Worm (Caenorhabditis elegans) whole organism, young adult: ENCODE measurements around the gene C06A12.8.

Source experiments
- B0035.1 ChIP-seq: sonication (generic microtip); optimal IDR thresholded peaks from 2 replicates; lab custom pipeline; 2016; ENCODE audit warnings: missing genetic modification characterization, mild to moderate bottlenecking, missing compliant biosample characterization, missing genotype, missing genetic modification reagents
- D2030.7 ChIP-seq: fragments of 200-800 bp; sonication (Bioruptor generic); IDR thresholded peaks from 2 replicates; pipeline ENCODE4 v1.3.6; 2022; ENCODE audit warnings: missing genetic modification reagents, missing genetic modification characterization, missing compliant biosample characterization
- F22D6.2 ChIP-seq: sonication (generic microtip); optimal IDR thresholded peaks from 2 replicates; lab custom pipeline; 2016; ENCODE audit warnings: mild to moderate bottlenecking, missing genetic modification characterization, missing compliant biosample characterization
- F33H1.4 ChIP-seq: fragments of 200-800 bp; sonication (Bioruptor generic); IDR thresholded peaks from 2 replicates; pipeline ENCODE4 v1.3.6; 2022; ENCODE audit warnings: missing genetic modification reagents, missing genetic modification characterization, missing compliant biosample characterization
- F37B4.10 ChIP-seq: fragments of 200-800 bp; sonication (Bioruptor generic); IDR thresholded peaks from 2 replicates; pipeline ENCODE4 v1.3.6; 2022; ENCODE audit warnings: missing genetic modification characterization, missing compliant biosample characterization
- F55B11.4 ChIP-seq: sonication (generic microtip); optimal IDR thresholded peaks from 2 replicates; lab custom pipeline; 2016; ENCODE audit warnings: missing compliant biosample characterization, missing genetic modification characterization, borderline replicate concordance; ENCODE audit not compliant: insufficient read depth
- Y53G8AR.9 ChIP-seq: fragments of 200-800 bp; sonication (Bioruptor generic); conservative IDR thresholded peaks from 2 replicates; pipeline ENCODE4 v1.3.6; 2022; ENCODE audit warnings: missing genetic modification reagents, missing genetic modification characterization, missing compliant biosample characterization
- Y56A3A.18 ChIP-seq: fragments of 200-800 bp; sonication (Bioruptor generic); IDR thresholded peaks from 2 replicates; pipeline ENCODE4 v1.3.6; 2022; ENCODE audit warnings: missing genetic modification reagents, missing genetic modification characterization, missing compliant biosample characterization
- ZK185.1 ChIP-seq: sonication (generic microtip); optimal IDR thresholded peaks from 2 replicates; lab custom pipeline; 2016; ENCODE audit warnings: mild to moderate bottlenecking, missing genetic modification characterization, missing compliant biosample characterization; ENCODE audit not compliant: poor library complexity, severe bottlenecking
- ama-1 ChIP-seq, 3 experiments: fragments of 150-350 bp in 1 of 3; sonication (generic microtip) in 2 of 3; optimal IDR thresholded peaks; 2 replicates each; lab custom pipeline; 2014 to 2018; ENCODE audit warnings: missing biosample characterization in 2 of 3, missing genetic modification characterization in 2 of 3, missing genetic modification reagents in 2 of 3
- attf-5 ChIP-seq: fragments of 200-800 bp; sonication (Bioruptor generic); optimal IDR thresholded peaks from 2 replicates; lab custom pipeline; 2018; ENCODE audit warnings: mild to moderate bottlenecking, missing genetic modification characterization, missing compliant biosample characterization
- cebp-1 ChIP-seq, 2 experiments: fragments of 200-800 bp in 1 of 2; sonication (Bioruptor generic) in 1 of 2; sonication (generic microtip) in 1 of 2; IDR thresholded peaks in 1 of 2; optimal IDR thresholded peaks in 1 of 2; 2 replicates each; pipeline versions ENCODE4 v1.3.6 to Lab custom; 2017 to 2022; ENCODE audit warnings: missing compliant biosample characterization in 2 of 2, missing genetic modification characterization in 2 of 2, mild to moderate bottlenecking in 1 of 2, missing genetic modification reagents in 1 of 2, moderate library complexity in 1 of 2
- ceh-27 ChIP-seq: fragments of 200-800 bp; sonication (Bioruptor generic); optimal IDR thresholded peaks from 2 replicates; lab custom pipeline; 2018; ENCODE audit warnings: mild to moderate bottlenecking, missing genetic modification characterization, moderate library complexity, missing compliant biosample characterization
- fkh-3 ChIP-seq: sonication (generic microtip); optimal IDR thresholded peaks from 2 replicates; lab custom pipeline; 2016; ENCODE audit warnings: mild to moderate bottlenecking, missing genetic modification characterization, missing compliant biosample characterization
- gei-17 ChIP-seq: fragments of 200-800 bp; sonication (Bioruptor generic); optimal IDR thresholded peaks from 2 replicates; lab custom pipeline; 2018; ENCODE audit warnings: mild to moderate bottlenecking, missing genetic modification characterization, missing compliant biosample characterization
- lsy-27 ChIP-seq: sonication (generic microtip); optimal IDR thresholded peaks from 2 replicates; lab custom pipeline; 2017; ENCODE audit warnings: missing genetic modification characterization, mild to moderate bottlenecking, missing compliant biosample characterization, antibody characterized with exemption, missing genotype, borderline replicate concordance; ENCODE audit not compliant: insufficient read depth
- madf-6 ChIP-seq: fragments of 200-800 bp; sonication (Bioruptor generic); IDR thresholded peaks from 2 replicates; pipeline ENCODE4 v1.3.6; 2022; ENCODE audit warnings: missing genetic modification reagents, missing genetic modification characterization, missing compliant biosample characterization
- nfya-1 ChIP-seq: sonication (generic microtip); optimal IDR thresholded peaks from 2 replicates; lab custom pipeline; 2017; ENCODE audit warnings: antibody characterized with exemption, missing compliant biosample characterization, missing genetic modification characterization, borderline replicate concordance; ENCODE audit not compliant: insufficient read depth
- nfyb-1 ChIP-seq: fragments of 200-800 bp; sonication (Bioruptor generic); IDR thresholded peaks from 2 replicates; pipeline ENCODE4 v1.3.6; 2022; ENCODE audit warnings: missing genetic modification reagents, missing genetic modification characterization, missing compliant biosample characterization
- nhr-120 ChIP-seq: fragments of 200-800 bp; sonication (Bioruptor generic); IDR thresholded peaks from 2 replicates; pipeline ENCODE4 v1.3.6; 2022; ENCODE audit warnings: missing genetic modification characterization, missing compliant biosample characterization
- nhr-27 ChIP-seq: fragments of 200-800 bp; sonication (Bioruptor generic); optimal IDR thresholded peaks from 2 replicates; lab custom pipeline; 2018; ENCODE audit warnings: mild to moderate bottlenecking, missing genetic modification characterization, moderate library complexity, missing compliant biosample characterization
- nhr-80 ChIP-seq: sonication (generic microtip); optimal IDR thresholded peaks from 2 replicates; lab custom pipeline; 2016; ENCODE audit warnings: missing genetic modification characterization, missing compliant biosample characterization
- sea-2 ChIP-seq: fragments of 200-800 bp; sonication (Bioruptor generic); IDR thresholded peaks from 2 replicates; pipeline ENCODE4 v1.3.6; 2022; ENCODE audit warnings: missing genetic modification characterization, missing compliant biosample characterization
- snpc-4 ChIP-seq, 5 experiments: fragments of 150-350 bp in 1 of 5; sonication (generic microtip) in 4 of 5; optimal IDR thresholded peaks; 2 replicates each; lab custom pipeline; 2014 to 2018; ENCODE audit warnings: missing genetic modification characterization in 5 of 5, missing biosample characterization in 3 of 5, antibody characterized with exemption in 2 of 5, mild to moderate bottlenecking in 2 of 5, missing compliant biosample characterization in 2 of 5, missing genotype in 2 of 5, moderate library complexity in 2 of 5, missing genetic modification reagents in 1 of 5
- somi-1 ChIP-seq: fragments of 200-800 bp; sonication (Bioruptor generic); optimal IDR thresholded peaks from 2 replicates; lab custom pipeline; 2018; ENCODE audit warnings: mild to moderate bottlenecking, missing genetic modification characterization, missing compliant biosample characterization
- sptf-2 ChIP-seq: fragments of 200-800 bp; sonication (Bioruptor generic); optimal IDR thresholded peaks from 2 replicates; lab custom pipeline; 2018; ENCODE audit warnings: mild to moderate bottlenecking, missing genetic modification characterization, missing compliant biosample characterization
- unc-62 ChIP-seq: fragments of 150-350 bp; optimal IDR thresholded peaks from 2 replicates; lab custom pipeline; 2014; ENCODE audit warnings: missing biosample characterization, missing genetic modification reagents, missing genetic modification characterization
- ztf-18 ChIP-seq: sonication (generic microtip); optimal IDR thresholded peaks from 2 replicates; lab custom pipeline; 2016; ENCODE audit warnings: missing genotype, mild to moderate bottlenecking, missing genetic modification characterization, missing compliant biosample characterization
- ztf-22 ChIP-seq: fragments of 200-800 bp; sonication (Bioruptor generic); optimal IDR thresholded peaks from 2 replicates; lab custom pipeline; 2018; ENCODE audit warnings: mild to moderate bottlenecking, missing genetic modification characterization, moderate library complexity, missing compliant biosample characterization

C06A12.8 gene

ce11 chrIV:17465886-17466285 lies 28.7 kb downstream of the C06A12.8 start, which contains the start of gene F11E6.6:
TSS of gene F11E6.6 (minus strand) at chrIV:17465986.
- peak; percentile 23 for TF ChIP-seq nhr-80 (tag; lab: Kevin White, UChicago)
- no peak for TF ChIP-seq nfya-1
- no peak for TF ChIP-seq cebp-1 (GFP tag; IDR thresholded peaks at IDR 0.05; lab: Robert Waterston, UW)
- TF ChIP-seq cebp-1 (tag; optimal IDR thresholded peaks at IDR 0.05; lab: Kevin White, UChicago): peak; percentile 40

ce11 chrIV:17467325-17467724 lies 30.2 kb downstream of the C06A12.8 start, which contains the start of gene elo-2:
TSS of gene elo-2 (minus strand) at chrIV:17467408.
- peak; percentile 51 for TF ChIP-seq nhr-80 (tag; lab: Kevin White, UChicago)
- peak; percentile 22 for TF ChIP-seq ztf-18 (tag; lab: Kevin White, UChicago)
- TF ChIP-seq snpc-4 (GFP tag; optimal IDR thresholded peaks at IDR 0.05; lab: Kevin White, UChicago): no peak
- no peak for TF ChIP-seq snpc-4 (tag; optimal IDR thresholded peaks at IDR 0.05; lab: Kevin White, UChicago)
- TF ChIP-seq F22D6.2 (tag; lab: Kevin White, UChicago): no peak
- no peak for TF ChIP-seq Y56A3A.18 (GFP tag; lab: Robert Waterston, UW)
- no peak for TF ChIP-seq D2030.7 (GFP tag; lab: Robert Waterston, UW)
- TF ChIP-seq unc-62: no peak
- no peak for TF ChIP-seq sptf-2 (GFP tag; lab: Kevin White, UChicago)
- TF ChIP-seq nfyb-1: 0 out of 2 replicates have a peak, but pooled peaks have one; percentile 19
- no peak for TF ChIP-seq F37B4.10
- TF ChIP-seq lsy-27: no peak
- TF ChIP-seq attf-5 (GFP tag; lab: Kevin White, UChicago): no peak
- no peak for TF ChIP-seq F55B11.4 (tag; lab: Kevin White, UChicago)
- TF ChIP-seq, all 124 proteins: peak for 3

- TF ChIP-seq fkh-3 (tag; lab: Kevin White, UChicago) (no peak), Y53G8AR.9 (GFP tag; lab: Robert Waterston, UW) (0 out of 2 replicates have a peak, but pooled peaks have one; percentile 31), madf-6 (GFP tag; lab: Robert Waterston, UW) (no peak)
Observed at ce11 chrIV:17467825-17468224, 30.7 kb downstream of the C06A12.8 start.

ce11 chrIV:17470096-17470602 lies 33.0 kb downstream of the C06A12.8 start, which contains the start of gene F11E6.4:
TSS of gene F11E6.4 (minus strand) at chrIV:17470354.
- TF ChIP-seq B0035.1 (peak; percentile 11), nhr-120 (GFP tag; lab: Robert Waterston, UW) (no peak), lsy-27 (no peak), ZK185.1 (peak; percentile 0), nfyb-1 (peak; percentile 37; the same call in 1 of the 2 replicates), F33H1.4 (GFP tag; lab: Robert Waterston, UW) (no peak), gei-17 (GFP tag; lab: Kevin White, UChicago) (peak; percentile 7), ama-1 (optimal IDR thresholded peaks at IDR 0.05; lab: Kevin White, UChicago) (peak; percentile 35), ama-1 (GFP tag; optimal IDR thresholded peaks at IDR 0.05; lab: Kevin White, UChicago) (no peak), ztf-22 (GFP tag; lab: Kevin White, UChicago) (no peak)

ce11 chrIV:17471870-17472459 lies 34.8 kb downstream of the C06A12.8 start, which contains the start of gene epic-1:
TSS of gene epic-1 (minus strand) at chrIV:17471920.
- TF ChIP-seq nhr-27 (tag; lab: Kevin White, UChicago) (no peak), somi-1 (GFP tag; lab: Kevin White, UChicago) (peak; percentile 4), sea-2 (GFP tag; lab: Robert Waterston, UW) (no peak), ceh-27 (GFP tag; lab: Kevin White, UChicago) (peak; percentile 58)
